Fruit fly (Drosophila melanogaster) whole organism, prepupa: ENCODE data around the gene pod1.

Experiments
- Blimp-1 ChIP-seq: fragments of 200-800 bp; sonication (Bioruptor generic); optimal IDR thresholded peaks from 3 replicates; lab custom pipeline; 2017; ENCODE audit warnings: missing biosample characterization, missing genetic modification characterization, mild to moderate bottlenecking, moderate library complexity, missing genetic modification reagents
- CG11294 ChIP-seq: fragments of 200-800 bp; sonication (Bioruptor generic); IDR thresholded peaks from 2 replicates; pipeline ENCODE4 v1.3.6; 2022; ENCODE audit warnings: missing biosample characterization, missing genetic modification characterization
- CG11762 ChIP-seq: fragments of 200-800 bp; sonication (Bioruptor generic); optimal IDR thresholded peaks from 3 replicates; lab custom pipeline; 2016; ENCODE audit warnings: missing biosample characterization, missing genetic modification characterization; ENCODE audit not compliant: insufficient read depth
- CG11902 ChIP-seq: fragments of 200-800 bp; sonication (Bioruptor generic); optimal IDR thresholded peaks from 3 replicates; lab custom pipeline; 2016; ENCODE audit warnings: missing biosample characterization, missing genetic modification characterization
- CG15336 ChIP-seq: fragments of 200-800 bp; sonication (Bioruptor generic); IDR thresholded peaks from 2 replicates; pipeline ENCODE4 v1.3.6; 2022; ENCODE audit warnings: missing biosample characterization, missing genetic modification characterization
- CG1621 ChIP-seq: fragments of 200-800 bp; sonication (Bioruptor generic); optimal IDR thresholded peaks from 3 replicates; lab custom pipeline; 2018; ENCODE audit warnings: missing biosample characterization, mild to moderate bottlenecking, missing genetic modification characterization
- CG16779 ChIP-seq: fragments of 200-800 bp; sonication (Bioruptor generic); optimal IDR thresholded peaks from 3 replicates; lab custom pipeline; 2017; ENCODE audit warnings: missing biosample characterization, mild to moderate bottlenecking, missing genetic modification characterization
- CG3032 ChIP-seq: fragments of 200-800 bp; optimal IDR thresholded peaks from 2 replicates; lab custom pipeline; 2019; ENCODE audit warnings: missing biosample characterization, mild to moderate bottlenecking, missing genetic modification characterization, moderate library complexity
- CG31627 ChIP-seq: fragments of 200-800 bp; sonication (Bioruptor generic); optimal IDR thresholded peaks from 3 replicates; lab custom pipeline; 2016; ENCODE audit warnings: missing biosample characterization, missing genetic modification characterization
- CG32006 ChIP-seq: fragments of 200-800 bp; sonication (Bioruptor generic); optimal IDR thresholded peaks from 3 replicates; lab custom pipeline; 2017; ENCODE audit warnings: missing biosample characterization, mild to moderate bottlenecking, missing genetic modification characterization
- CG34406 ChIP-seq: fragments of 200-800 bp; sonication (Bioruptor generic); optimal IDR thresholded peaks from 3 replicates; lab custom pipeline; 2016; ENCODE audit warnings: missing biosample characterization, missing genetic modification characterization
- CG3919 ChIP-seq: fragments of 200-800 bp; sonication (Bioruptor generic); optimal IDR thresholded peaks from 3 replicates; lab custom pipeline; 2016; ENCODE audit warnings: missing biosample characterization, missing genetic modification characterization
- CG4318 ChIP-seq: fragments of 200-800 bp; sonication (Bioruptor generic); optimal IDR thresholded peaks from 3 replicates; lab custom pipeline; 2017; ENCODE audit warnings: missing biosample characterization, mild to moderate bottlenecking, missing genetic modification characterization
- CG6163 ChIP-seq: fragments of 200-800 bp; sonication (Bioruptor generic); IDR thresholded peaks from 3 replicates; pipeline ENCODE4 v1.3.6; 2022; ENCODE audit warnings: missing biosample characterization, missing genetic modification characterization
- CG6276 ChIP-seq: fragments of 200-800 bp; sonication (Bioruptor generic); optimal IDR thresholded peaks from 2 replicates; lab custom pipeline; 2017; ENCODE audit warnings: missing biosample characterization, mild to moderate bottlenecking, missing genetic modification characterization
- CG6792 ChIP-seq: fragments of 200-800 bp; sonication (Bioruptor generic); optimal IDR thresholded peaks from 3 replicates; lab custom pipeline; 2016; ENCODE audit warnings: missing biosample characterization, missing genetic modification characterization
- CG6854 ChIP-seq: fragments of 200-800 bp; sonication (Bioruptor generic); optimal IDR thresholded peaks from 2 replicates; lab custom pipeline; 2017; ENCODE audit warnings: missing biosample characterization, mild to moderate bottlenecking, missing genetic modification characterization
- CG8119 ChIP-seq: fragments of 200-800 bp; sonication (Bioruptor generic); IDR thresholded peaks from 3 replicates; pipeline ENCODE4 v1.3.6; 2022; ENCODE audit warnings: missing biosample characterization, missing genetic modification characterization
- CG8319 ChIP-seq: fragments of 200-800 bp; sonication (Bioruptor generic); optimal IDR thresholded peaks from 3 replicates; lab custom pipeline; 2016; ENCODE audit warnings: missing biosample characterization, missing genetic modification characterization
- CG8632 ChIP-seq: fragments of 200-800 bp; sonication (Bioruptor generic); optimal IDR thresholded peaks from 3 replicates; lab custom pipeline; 2016; ENCODE audit warnings: missing biosample characterization, missing genetic modification characterization
- CG9139 ChIP-seq: fragments of 200-800 bp; sonication (Bioruptor generic); optimal IDR thresholded peaks from 3 replicates; lab custom pipeline; 2017; ENCODE audit warnings: missing biosample characterization, mild to moderate bottlenecking, missing genetic modification characterization
- Eip75B ChIP-seq: fragments of 200-800 bp; sonication (Bioruptor generic); optimal IDR thresholded peaks from 3 replicates; lab custom pipeline; 2016; ENCODE audit warnings: missing biosample characterization, missing genetic modification characterization
- Eip93F ChIP-seq: fragments of 200-800 bp; sonication (Bioruptor generic); optimal IDR thresholded peaks from 2 replicates; lab custom pipeline; 2016; ENCODE audit warnings: missing biosample characterization, mild to moderate bottlenecking, missing genetic modification characterization
- Ets21C ChIP-seq: fragments of 200-800 bp; sonication (Bioruptor generic); optimal IDR thresholded peaks from 3 replicates; lab custom pipeline; 2016; ENCODE audit warnings: missing biosample characterization, missing genetic modification characterization
- Ets96B ChIP-seq: fragments of 200-800 bp; optimal IDR thresholded peaks from 2 replicates; lab custom pipeline; 2019; ENCODE audit warnings: missing biosample characterization, mild to moderate bottlenecking, missing genetic modification characterization, moderate library complexity
- Gug ChIP-seq: fragments of 200-800 bp; sonication (Bioruptor generic); IDR thresholded peaks from 2 replicates; pipeline ENCODE4 v1.3.6; 2022; ENCODE audit warnings: missing biosample characterization, missing genetic modification characterization
- Hr38 ChIP-seq: sonication (Bioruptor generic); optimal IDR thresholded peaks from 2 replicates; lab custom pipeline; 2016; ENCODE audit warnings: missing biosample characterization, missing genetic modification characterization
- Hr39 ChIP-seq: fragments of 200-800 bp; sonication (Bioruptor generic); optimal IDR thresholded peaks from 2 replicates; lab custom pipeline; 2016; ENCODE audit warnings: missing biosample characterization, missing genetic modification characterization
- Hr4 ChIP-seq: fragments of 200-800 bp; sonication (Bioruptor generic); optimal IDR thresholded peaks from 3 replicates; lab custom pipeline; 2016; ENCODE audit warnings: missing biosample characterization, missing genetic modification characterization
- Lpt ChIP-seq: fragments of 200-800 bp; sonication (Bioruptor generic); optimal IDR thresholded peaks from 3 replicates; lab custom pipeline; 2016; ENCODE audit warnings: missing biosample characterization, missing genetic modification characterization
- Met ChIP-seq: fragments of 200-800 bp; sonication (Bioruptor generic); optimal IDR thresholded peaks from 3 replicates; lab custom pipeline; 2016; ENCODE audit warnings: missing biosample characterization, missing genetic modification characterization
- OdsH ChIP-seq: fragments of 200-800 bp; sonication (Bioruptor generic); optimal IDR thresholded peaks from 3 replicates; lab custom pipeline; 2016; ENCODE audit warnings: missing biosample characterization, missing genetic modification characterization
- Smox ChIP-seq: fragments of 200-800 bp; sonication (Bioruptor generic); optimal IDR thresholded peaks from 3 replicates; lab custom pipeline; 2016; ENCODE audit warnings: missing biosample characterization, missing genetic modification characterization
- Sox102F ChIP-seq: fragments of 200-800 bp; sonication (Bioruptor generic); optimal IDR thresholded peaks from 2 replicates; lab custom pipeline; 2016; ENCODE audit warnings: missing biosample characterization, mild to moderate bottlenecking, missing genetic modification characterization
- Sox15 ChIP-seq: fragments of 200-800 bp; sonication (Bioruptor generic); optimal IDR thresholded peaks from 3 replicates; lab custom pipeline; 2016; ENCODE audit warnings: missing biosample characterization, missing genetic modification characterization
- achi ChIP-seq: fragments of 200-800 bp; sonication (Bioruptor generic); optimal IDR thresholded peaks from 3 replicates; lab custom pipeline; 2016; ENCODE audit warnings: missing biosample characterization, missing genetic modification characterization
- acj6 ChIP-seq: fragments of 200-800 bp; sonication (Bioruptor generic); optimal IDR thresholded peaks from 3 replicates; lab custom pipeline; 2016; ENCODE audit warnings: missing biosample characterization, missing genetic modification characterization
- dac ChIP-seq: fragments of 200-800 bp; sonication (Bioruptor generic); optimal IDR thresholded peaks from 2 replicates; lab custom pipeline; 2017; ENCODE audit warnings: missing biosample characterization, mild to moderate bottlenecking, missing genetic modification characterization
- dsx ChIP-seq: fragments of 200-800 bp; optimal IDR thresholded peaks from 3 replicates; lab custom pipeline; 2019; ENCODE audit warnings: missing biosample characterization, mild to moderate bottlenecking, missing genetic modification characterization, moderate library complexity; ENCODE audit not compliant: poor library complexity, severe bottlenecking
- eg ChIP-seq: fragments of 200-800 bp; sonication (Bioruptor generic); IDR thresholded peaks from 3 replicates; pipeline ENCODE4 v1.3.6; 2022; ENCODE audit warnings: missing biosample characterization, missing genetic modification characterization
- esn ChIP-seq: fragments of 200-800 bp; sonication (Bioruptor generic); optimal IDR thresholded peaks from 2 replicates; lab custom pipeline; 2016; ENCODE audit warnings: missing biosample characterization, mild to moderate bottlenecking, missing genetic modification characterization, moderate library complexity
- fd59A ChIP-seq: fragments of 200-800 bp; sonication (Bioruptor generic); optimal IDR thresholded peaks from 2 replicates; lab custom pipeline; 2017; ENCODE audit warnings: missing biosample characterization, mild to moderate bottlenecking, missing genetic modification characterization, missing genetic modification reagents
- fd85E ChIP-seq: fragments of 200-800 bp; sonication (Bioruptor generic); optimal IDR thresholded peaks from 3 replicates; lab custom pipeline; 2016; ENCODE audit warnings: missing biosample characterization, missing genetic modification characterization
- fkh ChIP-seq: fragments of 200-800 bp; sonication (Bioruptor generic); optimal IDR thresholded peaks from 3 replicates; lab custom pipeline; 2017; ENCODE audit warnings: missing biosample characterization, mild to moderate bottlenecking, missing genetic modification characterization, moderate library complexity
- lz ChIP-seq: fragments of 200-800 bp; sonication (Bioruptor generic); optimal IDR thresholded peaks from 3 replicates; lab custom pipeline; 2016; ENCODE audit warnings: missing biosample characterization, missing genetic modification characterization
- net ChIP-seq: fragments of 200-800 bp; sonication (Bioruptor generic); optimal IDR thresholded peaks from 3 replicates; lab custom pipeline; 2016; ENCODE audit warnings: missing biosample characterization, missing genetic modification characterization
- pdm3 ChIP-seq: fragments of 200-800 bp; sonication (Bioruptor generic); optimal IDR thresholded peaks from 3 replicates; lab custom pipeline; 2016; ENCODE audit warnings: missing biosample characterization, missing genetic modification characterization
- spab ChIP-seq: fragments of 200-800 bp; sonication (Bioruptor generic); optimal IDR thresholded peaks from 2 replicates; lab custom pipeline; 2017; ENCODE audit warnings: missing biosample characterization, mild to moderate bottlenecking, missing genetic modification characterization, missing genetic modification reagents
- ss ChIP-seq, 2 experiments: fragments of 200-800 bp; sonication (Bioruptor generic); optimal IDR thresholded peaks; 2 replicates in 1 of 2; 3 replicates in 1 of 2; lab custom pipeline; 2017 to 2018; ENCODE audit warnings: mild to moderate bottlenecking in 2 of 2, missing biosample characterization in 2 of 2, missing genetic modification characterization in 2 of 2, moderate library complexity in 1 of 2
- svp ChIP-seq: fragments of 200-800 bp; sonication (Bioruptor generic); peaks from one replicate; lab custom pipeline; 2016; ENCODE audit warnings: missing biosample characterization, missing genetic modification characterization
- topi ChIP-seq: fragments of 200-800 bp; sonication (Bioruptor generic); optimal IDR thresholded peaks from 3 replicates; lab custom pipeline; 2016; ENCODE audit warnings: missing biosample characterization, missing genetic modification characterization
- vri ChIP-seq: fragments of 200-800 bp; sonication (Bioruptor generic); optimal IDR thresholded peaks from 3 replicates; lab custom pipeline; 2016; ENCODE audit warnings: missing biosample characterization, mild to moderate bottlenecking, missing genetic modification characterization

The pod1 gene

dm6 chrX:6861523-6862077 lies 58.1 kb downstream of the pod1 start:
- TF ChIP-seq Ets21C (GFP tag; lab: Kevin White, UChicago) = peak; percentile 69
- TF ChIP-seq Hr38 (GFP tag; lab: Kevin White, UChicago) = peak; percentile 41
- peak; percentile 69 for TF ChIP-seq Eip75B
- peak; percentile 80 for TF ChIP-seq achi (GFP tag; lab: Kevin White, UChicago)
- TF ChIP-seq pdm3 (GFP tag; lab: Kevin White, UChicago) = peak; percentile 78
- TF ChIP-seq Smox = peak; percentile 85
- peak; percentile 88 for TF ChIP-seq Gug (GFP tag; lab: Robert Waterston, UW)
- peak; percentile 55 for TF ChIP-seq net
- TF ChIP-seq fd85E = no peak
- peak; percentile 83 for TF ChIP-seq CG6163 (GFP tag; lab: Robert Waterston, UW)
- peak; percentile 42 for TF ChIP-seq CG16779
- TF ChIP-seq CG31627 (GFP tag; lab: Kevin White, UChicago) = peak; percentile 79
- peak; percentile 1 for TF ChIP-seq Eip93F (GFP tag; lab: Kevin White, UChicago)
- TF ChIP-seq Sox102F = peak; percentile 73
- peak; percentile 71 for TF ChIP-seq OdsH
- peak; percentile 40 for TF ChIP-seq CG6854 (GFP tag; lab: Kevin White, UChicago)
- TF ChIP-seq CG32006 (GFP tag; lab: Kevin White, UChicago) = peak; percentile 88
- peak; percentile 88 for TF ChIP-seq topi (GFP tag; lab: Kevin White, UChicago)
- peak; percentile 48 for TF ChIP-seq Blimp-1
- TF ChIP-seq Hr4 (GFP tag; lab: Kevin White, UChicago) = peak; percentile 83
- TF ChIP-seq eg (GFP tag; lab: Robert Waterston, UW) = peak; percentile 91
- peak; percentile 69 for TF ChIP-seq CG8632 (GFP tag; lab: Kevin White, UChicago)
- peak; percentile 74 for TF ChIP-seq CG3032 (tag; lab: Kevin White, UChicago)
- TF ChIP-seq CG34406 (GFP tag; lab: Kevin White, UChicago) = peak; percentile 66
- peak; percentile 86 for TF ChIP-seq Met (GFP tag; lab: Kevin White, UChicago)
- TF ChIP-seq Ets96B (tag; lab: Kevin White, UChicago) = peak; percentile 73
- peak; percentile 82 for TF ChIP-seq CG11294 (GFP tag; lab: Robert Waterston, UW)
- peak; percentile 23 for TF ChIP-seq CG9139 (GFP tag; lab: Kevin White, UChicago)
- TF ChIP-seq Lpt (GFP tag; lab: Kevin White, UChicago) = peak; percentile 10
- peak; percentile 82 for TF ChIP-seq CG8119 (GFP tag; lab: Robert Waterston, UW)
- peak; percentile 78 for TF ChIP-seq Hr39
- TF ChIP-seq dac (GFP tag; lab: Kevin White, UChicago) = peak; percentile 67
- peak; percentile 17 for TF ChIP-seq CG11762 (GFP tag; lab: Kevin White, UChicago)
- TF ChIP-seq vri (GFP tag; lab: Kevin White, UChicago) = peak; percentile 72
- TF ChIP-seq esn (GFP tag; lab: Kevin White, UChicago) = peak; percentile 85
- peak; percentile 94 for TF ChIP-seq svp (GFP tag; lab: Kevin White, UChicago)
- TF ChIP-seq spab (GFP tag; lab: Kevin White, UChicago) = peak; percentile 55
- TF ChIP-seq acj6 (GFP tag; lab: Kevin White, UChicago) = peak; percentile 68
- TF ChIP-seq CG1621 (tag; lab: Kevin White, UChicago) = peak; percentile 64
- TF ChIP-seq CG3919 (GFP tag; lab: Kevin White, UChicago) = peak; percentile 74
- TF ChIP-seq fd59A (GFP tag; lab: Kevin White, UChicago) = peak; percentile 69
- TF ChIP-seq Sox15 (GFP tag; lab: Kevin White, UChicago) = peak; percentile 62
- peak; percentile 54 for TF ChIP-seq CG6792 (GFP tag; lab: Kevin White, UChicago)
- peak; percentile 79 for TF ChIP-seq CG4318
- TF ChIP-seq dsx (GFP tag; lab: Kevin White, UChicago) = peak; percentile 60
- peak; percentile 78 for TF ChIP-seq fkh
- peak; percentile 57 for TF ChIP-seq CG11902 (GFP tag; lab: Kevin White, UChicago)
- peak; percentile 80 for TF ChIP-seq CG6276 (GFP tag; lab: Kevin White, UChicago)
- TF ChIP-seq lz = peak; percentile 86
- peak; percentile 64 to 78 for TF ChIP-seq ss (GFP tag; optimal IDR thresholded peaks at IDR 0.05; lab: Kevin White, UChicago)
- TF ChIP-seq CG15336 (GFP tag; lab: Robert Waterston, UW) = peak; percentile 92
- no peak for TF ChIP-seq CG8319
